Worm (Caenorhabditis elegans): ENCODE data around the gene rab-28.
"Not testable (repeated sequence)": the region's sequence is repeated elsewhere in the genome, so short reads cannot be mapped to it uniquely, and the experiment has no call there.

ce11 chrIV:9286305-9286704 is 42.5 kb upstream of the rab-28 start, which contains the start of gene nhr-267:
- TF ChIP-seq tbx-37 (GFP tag; conservative IDR thresholded peaks at IDR 0.05); aly-1 (tag; optimal IDR thresholded peaks at IDR 0.05); hnd-1 (tag; optimal IDR thresholded peaks at IDR 0.05); ama-1 (optimal IDR thresholded peaks at IDR 0.05); pes-1 (GFP tag; IDR thresholded peaks at IDR 0.05); tbx-11 (GFP tag; IDR thresholded peaks at IDR 0.05); tra-4 (tag; optimal IDR thresholded peaks at IDR 0.05); sea-1 (GFP tag; conservative IDR thresholded peaks at IDR 0.05); flt-1 (GFP tag; IDR thresholded peaks at IDR 0.05); hmbx-1 (tag; optimal IDR thresholded peaks at IDR 0.05); hmg-4 (GFP tag; optimal IDR thresholded peaks at IDR 0.05): not testable (repeated sequence)
